Fruit fly (Drosophila melanogaster): Measurements from ENCODE around the gene ChAT.
A peak's percentile ranks its signal among the peaks of the same experiment; 100 is the strongest.

ChAT gene

DNA sequence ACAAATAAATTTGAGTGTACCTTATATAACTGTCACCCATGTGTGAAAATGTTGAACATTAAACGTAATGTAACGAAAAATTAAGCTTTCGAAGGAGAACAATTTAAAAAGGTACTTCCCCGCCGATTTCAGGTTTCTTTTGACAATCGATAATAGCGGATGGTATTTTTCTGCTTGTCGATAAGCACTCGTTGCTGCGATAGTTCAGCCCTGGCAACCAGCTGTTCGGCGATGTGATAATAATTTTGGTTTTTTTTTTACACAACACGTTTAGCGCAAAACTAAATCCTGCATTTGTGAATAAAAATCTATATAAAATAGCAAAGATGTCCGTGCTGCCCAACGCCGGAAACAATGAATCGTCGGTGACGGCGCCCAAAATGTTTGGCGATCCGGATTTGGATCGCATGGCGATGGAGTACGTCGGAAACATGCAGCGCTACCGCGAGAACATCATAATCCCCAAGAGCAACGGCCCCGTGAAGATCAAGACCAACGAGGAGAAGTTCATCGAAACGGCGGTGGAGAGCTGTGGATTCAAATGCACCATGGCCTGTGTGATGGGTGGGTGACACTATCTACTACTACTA lies 37.5 kb upstream of the ChAT start, which contains the start of gene CG31229 (continued):
- TF ChIP-seq Max (GFP tag; optimal IDR thresholded peaks at IDR 0.05) (no peak), Awh (GFP tag; IDR thresholded peaks at IDR 0.05) (no peak), esg (GFP tag; conservative IDR thresholded peaks at IDR 0.05) (no peak), Camta (GFP tag; optimal IDR thresholded peaks at IDR 0.05) (no peak), Opbp (GFP tag; IDR thresholded peaks at IDR 0.05; ENCODE audit: partially characterized antibody) (no peak; the same call in 2 of the 3 replicates), sqz (GFP tag; optimal IDR thresholded peaks at IDR 0.05) (peak; percentile 89), CG7357 (GFP tag; IDR thresholded peaks at IDR 0.05) (no peak), CG9609 (GFP tag; optimal IDR thresholded peaks at IDR 0.05) (no peak), ci (GFP tag; IDR thresholded peaks at IDR 0.05) (no peak), CG30431 (GFP tag; optimal IDR thresholded peaks at IDR 0.05) (no peak), en (GFP tag; optimal IDR thresholded peaks at IDR 0.05) (no peak), CG3726 (GFP tag; IDR thresholded peaks at IDR 0.05) (no peak), dysf (GFP tag; IDR thresholded peaks at IDR 0.05) (no peak), NFAT (GFP tag; IDR thresholded peaks at IDR 0.05) (no peak), gce (GFP tag; IDR thresholded peaks at IDR 0.05) (no peak), Ets65A (GFP tag) (no peak), CG14860 (GFP tag; IDR thresholded peaks at IDR 0.05; ENCODE audit: partially characterized antibody) (no peak), CG34224 (GFP tag; IDR thresholded peaks at IDR 0.05; ENCODE audit: partially characterized antibody) (peak; percentile 57), Med (GFP tag) (peak; percentile 70), zfh1 (GFP tag; IDR thresholded peaks at IDR 0.05) (no peak), repo (GFP tag; optimal IDR thresholded peaks at IDR 0.05) (no peak), CG7745 (tag; optimal IDR thresholded peaks at IDR 0.05) (no peak), lilli (GFP tag; optimal IDR thresholded peaks at IDR 0.05) (no peak), E2f2 (GFP tag; IDR thresholded peaks at IDR 0.05) (peak; percentile 94), corto (GFP tag; optimal IDR thresholded peaks at IDR 0.05) (no peak), hkb (optimal IDR thresholded peaks at IDR 0.05) (no peak), hkb (GFP tag; IDR thresholded peaks at IDR 0.05) (0 out of 2 replicates have a peak, but pooled peaks have one; percentile 13), mld (GFP tag; IDR thresholded peaks at IDR 0.05; ENCODE audit: partially characterized antibody) (0 out of 3 replicates have a peak, but pooled peaks have one; percentile 39), Dp (GFP tag; optimal IDR thresholded peaks at IDR 0.05) (peak; percentile 85), CG12155 (GFP tag; optimal IDR thresholded peaks at IDR 0.05) (peak; percentile 90), vvl (GFP tag; IDR thresholded peaks at IDR 0.05) (no peak), CG6254 (GFP tag; optimal IDR thresholded peaks at IDR 0.05) (no peak), ind (GFP tag; optimal IDR thresholded peaks at IDR 0.05) (no peak), D (optimal IDR thresholded peaks at IDR 0.05) (no peak), D (GFP tag; optimal IDR thresholded peaks at IDR 0.05) (no peak), scrt (GFP tag; optimal IDR thresholded peaks at IDR 0.05) (no peak), CG18476 (GFP tag; optimal IDR thresholded peaks at IDR 0.05) (no peak), CG17568 (GFP tag; optimal IDR thresholded peaks at IDR 0.05) (no peak), CG17912 (GFP tag; optimal IDR thresholded peaks at IDR 0.05) (no peak), NfI (GFP tag; optimal IDR thresholded peaks at IDR 0.05) (no peak), Atf6 (GFP tag; IDR thresholded peaks at IDR 0.05) (no peak), pnt (GFP tag; optimal IDR thresholded peaks at IDR 0.05) (no peak), wor (GFP tag; IDR thresholded peaks at IDR 0.05) (no peak), otp (GFP tag; IDR thresholded peaks at IDR 0.05) (no peak), CG15514 (GFP tag; optimal IDR thresholded peaks at IDR 0.05) (peak; percentile 86), CG1647 (GFP tag; optimal IDR thresholded peaks at IDR 0.05) (no peak), CG1024 (GFP tag; IDR thresholded peaks at IDR 0.05) (no peak), CoRest (tag; optimal IDR thresholded peaks at IDR 0.05) (peak; percentile 5), ara (GFP tag; IDR thresholded peaks at IDR 0.05) (no peak), CG31365 (tag; optimal IDR thresholded peaks at IDR 0.05) (no peak), sens (GFP tag) (peak; percentile 72), sima (GFP tag; optimal IDR thresholded peaks at IDR 0.05) (no peak)

Measured in whole organism, embryonic.